Worm (Caenorhabditis elegans) whole organism, L4 larva: ENCODE results near the gene B0304.2.

Experiments
- D1046.2 ChIP-seq: fragments of 200-800 bp; sonication (Bioruptor generic); IDR thresholded peaks from 2 replicates; pipeline ENCODE4 v1.3.6; 2022; ENCODE audit warnings: missing genetic modification characterization, missing compliant biosample characterization
- F49E8.2 ChIP-seq: sonication (generic microtip); optimal IDR thresholded peaks from 2 replicates; lab custom pipeline; 2016; ENCODE audit warnings: missing compliant biosample characterization, mild to moderate bottlenecking, missing genetic modification characterization, borderline replicate concordance
- R02D3.7 ChIP-seq: fragments of 150-350 bp; sonication (generic microtip); optimal IDR thresholded peaks from 3 replicates; lab custom pipeline; 2014; ENCODE audit warnings: missing biosample characterization, missing genetic modification characterization
- Y75B8A.6 ChIP-seq: fragments of 200-800 bp; sonication (Bioruptor generic); IDR thresholded peaks from 2 replicates; pipeline ENCODE4 v1.3.6; 2022; ENCODE audit warnings: missing genetic modification reagents, missing genetic modification characterization, missing compliant biosample characterization
- ZK337.2 ChIP-seq: fragments of 200-800 bp; sonication (Bioruptor generic); IDR thresholded peaks from 2 replicates; pipeline ENCODE4 v1.3.6; 2022; ENCODE audit warnings: missing genetic modification reagents, missing genetic modification characterization, missing compliant biosample characterization
- ZK546.5 ChIP-seq, 2 experiments: sonication (generic microtip); optimal IDR thresholded peaks; 2 replicates each; lab custom pipeline; 2017; ENCODE audit warnings: missing biosample characterization in 2 of 2, missing genetic modification characterization in 2 of 2
- aly-2 ChIP-seq: sonication (generic microtip); optimal IDR thresholded peaks from 2 replicates; lab custom pipeline; 2018; ENCODE audit warnings: missing biosample characterization, missing genetic modification characterization
- ama-1 ChIP-seq: fragments of 150-350 bp; optimal IDR thresholded peaks from 2 replicates; lab custom pipeline; 2014; ENCODE audit warnings: inconsistent platforms, mixed read lengths
- ceh-28 ChIP-seq: fragments of 150-350 bp; optimal IDR thresholded peaks from 2 replicates; lab custom pipeline; 2014; ENCODE audit warnings: missing biosample characterization, missing genetic modification reagents, missing genetic modification characterization
- ceh-82 ChIP-seq: sonication (generic microtip); optimal IDR thresholded peaks from 2 replicates; lab custom pipeline; 2017; ENCODE audit warnings: missing biosample characterization, missing genetic modification characterization
- cey-2 ChIP-seq: sonication (generic microtip); optimal IDR thresholded peaks from 3 replicates; lab custom pipeline; 2017; ENCODE audit warnings: missing genetic modification characterization, mild to moderate bottlenecking, missing compliant biosample characterization, antibody characterized with exemption, borderline replicate concordance; ENCODE audit not compliant: insufficient read depth
- ctbp-1 ChIP-seq: fragments of 200-800 bp; sonication (Bioruptor generic); IDR thresholded peaks from 2 replicates; pipeline ENCODE4 v1.3.6; 2022; ENCODE audit warnings: missing genetic modification reagents, missing genetic modification characterization, missing compliant biosample characterization
- dve-1 ChIP-seq: sonication (generic microtip); optimal IDR thresholded peaks from 2 replicates; lab custom pipeline; 2017; ENCODE audit warnings: antibody characterized with exemption, mild to moderate bottlenecking, missing genetic modification characterization, missing compliant biosample characterization; ENCODE audit not compliant: insufficient read depth
- fos-1 ChIP-seq: fragments of 150-350 bp; optimal IDR thresholded peaks from 2 replicates; lab custom pipeline; 2014; ENCODE audit warnings: missing biosample characterization, missing genetic modification characterization
- gei-8 ChIP-seq: fragments of 200-800 bp; sonication (Bioruptor generic); optimal IDR thresholded peaks from 2 replicates; lab custom pipeline; 2018; ENCODE audit warnings: mild to moderate bottlenecking, missing genetic modification characterization, missing compliant biosample characterization
- hif-1 ChIP-seq, 2 experiments: sonication (generic microtip); optimal IDR thresholded peaks; 2 replicates each; lab custom pipeline; 2016 to 2017; ENCODE audit warnings: missing compliant biosample characterization in 2 of 2, missing genetic modification characterization in 2 of 2, missing genetic modification reagents in 2 of 2, missing genotype in 2 of 2, mild to moderate bottlenecking in 1 of 2
- jun-1 ChIP-seq: fragments of 150-350 bp; optimal IDR thresholded peaks from 2 replicates; lab custom pipeline; 2014; ENCODE audit warnings: missing biosample characterization, missing genetic modification reagents, missing genetic modification characterization
- lin-13 ChIP-seq: fragments of 150-350 bp; optimal IDR thresholded peaks from 2 replicates; lab custom pipeline; 2014; ENCODE audit warnings: missing biosample characterization, missing genetic modification reagents, missing genetic modification characterization
- lin-15B ChIP-seq: fragments of 150-350 bp; sonication (generic microtip); optimal IDR thresholded peaks from 3 replicates; lab custom pipeline; 2014; ENCODE audit warnings: missing biosample characterization, missing genetic modification characterization
- lin-39 ChIP-seq: fragments of 150-350 bp; optimal IDR thresholded peaks from 2 replicates; lab custom pipeline; 2014; ENCODE audit warnings: missing biosample characterization, missing genetic modification reagents, missing genetic modification characterization
- mdt-29 ChIP-seq: fragments of 200-800 bp; sonication (Bioruptor generic); IDR thresholded peaks from 2 replicates; pipeline ENCODE4 v1.3.6; 2022; ENCODE audit warnings: missing genetic modification reagents, missing genetic modification characterization, missing compliant biosample characterization
- mep-1 ChIP-seq: fragments of 150-350 bp; sonication (generic microtip); optimal IDR thresholded peaks from 3 replicates; lab custom pipeline; 2014; ENCODE audit warnings: missing biosample characterization, missing genetic modification characterization
- mxl-2 ChIP-seq: fragments of 200-800 bp; sonication (Bioruptor generic); conservative IDR thresholded peaks from 2 replicates; pipeline ENCODE4 v1.3.6; 2022; ENCODE audit warnings: missing genetic modification reagents, missing genetic modification characterization, missing compliant biosample characterization
- mxl-3 ChIP-seq: fragments of 200-800 bp; sonication (Bioruptor generic); optimal IDR thresholded peaks from 2 replicates; lab custom pipeline; 2018; ENCODE audit warnings: mild to moderate bottlenecking, missing genetic modification characterization, missing compliant biosample characterization
- nhr-10 ChIP-seq: fragments of 150-350 bp; optimal IDR thresholded peaks from 2 replicates; lab custom pipeline; 2014; ENCODE audit warnings: missing biosample characterization, missing genetic modification characterization
- nhr-102 ChIP-seq: sonication (generic microtip); optimal IDR thresholded peaks from 2 replicates; lab custom pipeline; 2016; ENCODE audit warnings: mild to moderate bottlenecking, missing genetic modification characterization, moderate library complexity, missing compliant biosample characterization
- nhr-48 ChIP-seq: sonication (generic microtip); optimal IDR thresholded peaks from 2 replicates; lab custom pipeline; 2016; ENCODE audit warnings: mild to moderate bottlenecking, missing genetic modification characterization, missing compliant biosample characterization
- nhr-6 ChIP-seq: fragments of 150-350 bp; optimal IDR thresholded peaks from 2 replicates; lab custom pipeline; 2014; ENCODE audit warnings: missing biosample characterization, missing genetic modification characterization
- nhr-77 ChIP-seq: fragments of 150-350 bp; optimal IDR thresholded peaks from 2 replicates; lab custom pipeline; 2014; ENCODE audit warnings: missing biosample characterization, missing genetic modification characterization
- php-3 ChIP-seq: fragments of 200-800 bp; sonication (Bioruptor generic); IDR thresholded peaks from 2 replicates; pipeline ENCODE4 v1.3.6; 2022; ENCODE audit warnings: missing genetic modification reagents, missing genetic modification characterization, missing compliant biosample characterization
- pqm-1 ChIP-seq: sonication (generic microtip); optimal IDR thresholded peaks from 2 replicates; lab custom pipeline; 2017; ENCODE audit warnings: missing biosample characterization, missing genetic modification characterization
- skn-1 ChIP-seq: fragments of 150-350 bp; optimal IDR thresholded peaks from 2 replicates; lab custom pipeline; 2014; ENCODE audit warnings: missing biosample characterization, missing genetic modification characterization
- snpc-1.2 ChIP-seq: fragments of 200-800 bp; sonication (Bioruptor generic); IDR thresholded peaks from 2 replicates; pipeline ENCODE4 v1.3.6; 2022; ENCODE audit warnings: missing genetic modification reagents, missing genetic modification characterization, missing compliant biosample characterization
- snpc-4 ChIP-seq: fragments of 150-350 bp; optimal IDR thresholded peaks from 2 replicates; lab custom pipeline; 2014; ENCODE audit warnings: missing biosample characterization, missing genetic modification characterization
- spr-3 ChIP-seq: fragments of 200-800 bp; sonication (Bioruptor generic); optimal IDR thresholded peaks from 2 replicates; lab custom pipeline; 2018; ENCODE audit warnings: mild to moderate bottlenecking, missing genetic modification characterization, missing compliant biosample characterization
- tra-1 ChIP-seq: fragments of 200-800 bp; sonication (Bioruptor generic); IDR thresholded peaks from 2 replicates; pipeline ENCODE4 v1.3.6; 2022; ENCODE audit warnings: missing genetic modification reagents, missing genetic modification characterization, missing compliant biosample characterization
- unc-39 ChIP-seq: sonication (generic microtip); optimal IDR thresholded peaks from 2 replicates; lab custom pipeline; 2017; ENCODE audit warnings: missing biosample characterization, missing genetic modification characterization
- unc-62 ChIP-seq, 3 experiments: fragments of 150-350 bp in 1 of 3; sonication (generic microtip); optimal IDR thresholded peaks in 2 of 3; peaks in 1 of 3; 1 replicate in 1 of 3; 2 replicates in 2 of 3; lab custom pipeline; 2014 to 2017; ENCODE audit warnings: missing biosample characterization in 3 of 3, missing genetic modification characterization in 3 of 3, missing genetic modification reagents in 3 of 3, missing genotype in 1 of 3
- vab-7 ChIP-seq: fragments of 200-800 bp; sonication (Bioruptor generic); IDR thresholded peaks from 2 replicates; pipeline ENCODE4 v1.3.6; 2022; ENCODE audit warnings: missing genetic modification reagents, missing genetic modification characterization, missing compliant biosample characterization
- zfp-2 ChIP-seq: sonication (generic microtip); optimal IDR thresholded peaks from 2 replicates; lab custom pipeline; 2016; ENCODE audit warnings: mild to moderate bottlenecking, missing genetic modification characterization, missing compliant biosample characterization
- zfp-3 ChIP-seq: fragments of 200-800 bp; sonication (Bioruptor generic); conservative IDR thresholded peaks from 2 replicates; pipeline ENCODE4 v1.3.6; 2022; ENCODE audit warnings: missing genetic modification reagents, missing genetic modification characterization, missing compliant biosample characterization
- ztf-11 ChIP-seq: fragments of 150-350 bp; optimal IDR thresholded peaks from 2 replicates; lab custom pipeline; 2014; ENCODE audit warnings: missing biosample characterization, missing genetic modification characterization

B0304.2 gene

ce11 chrII:4523122-4523672, at the start of gene B0304.2, which contains the start of gene B0304.4:
Gene B0304.2, plus strand, starts transcription at chrII:4523622.
Gene B0304.4, minus strand, starts transcription at chrII:4523222.
- no peak for TF ChIP-seq nhr-77 (tag; lab: Kevin White, UChicago)
- no peak for TF ChIP-seq R02D3.7
- TF ChIP-seq cey-2, result no peak
- no peak for TF ChIP-seq ZK546.5 (tag; optimal IDR thresholded peaks at IDR 0.05; lab: Kevin White, UChicago)
- TF ChIP-seq mxl-3 (GFP tag; lab: Kevin White, UChicago), result no peak
- no peak for TF ChIP-seq ama-1 (lab: Kevin White, UChicago)
- TF ChIP-seq lin-13 (GFP tag; lab: Kevin White, UChicago), result no peak
- no peak for TF ChIP-seq D1046.2 (GFP tag; lab: Robert Waterston, UW)
- no peak for TF ChIP-seq lin-15B (tag; lab: Kevin White, UChicago)
- TF ChIP-seq ztf-11 (tag; lab: Kevin White, UChicago), result no peak
- TF ChIP-seq dve-1 (tag; lab: Kevin White, UChicago), result no peak
- TF ChIP-seq vab-7, result no peak
- no peak for TF ChIP-seq fos-1 (tag; lab: Kevin White, UChicago)
- TF ChIP-seq nhr-6 (tag; lab: Kevin White, UChicago), result no peak
- TF ChIP-seq php-3, result no peak
- TF ChIP-seq nhr-48, result no peak

- no peak for TF ChIP-seq hif-1 (tag; optimal IDR thresholded peaks at IDR 0.05; lab: Kevin White, UChicago)
- TF ChIP-seq ceh-82 (tag; lab: Kevin White, UChicago), result no peak
- TF ChIP-seq mxl-2 (GFP tag; lab: Robert Waterston, UW), result no peak
- no peak for TF ChIP-seq spr-3 (GFP tag; lab: Kevin White, UChicago)
- TF ChIP-seq, all 104 proteins: peak for 0
Measured at ce11 chrII:4474005-4474655, 49.3 kb upstream of the B0304.2 start.

- TF ChIP-seq snpc-4 (tag; lab: Kevin White, UChicago), result no peak
- TF ChIP-seq mdt-29 (GFP tag; lab: Robert Waterston, UW), result no peak
- TF ChIP-seq skn-1, result no peak
- TF ChIP-seq ZK337.2, result no peak
- TF ChIP-seq, all 104 proteins: peak for 0
Measured at ce11 chrII:4478303-4478702, 45.1 kb upstream of the B0304.2 start, which contains the start of gene T05C1.1. Gene T05C1.1, plus strand, starts transcription at chrII:4478603.

ce11 chrII:4482021-4482420, 41.4 kb upstream of the B0304.2 start, which contains the start of gene T05C1.2:
Gene T05C1.2, minus strand, starts transcription at chrII:4482121.
- peak in 1 of 2 experiments; percentile 37 for TF ChIP-seq unc-62 (GFP tag; optimal IDR thresholded peaks at IDR 0.05 in 1 of 2; lab: Kevin White, UChicago)
- TF ChIP-seq unc-62 (tag; optimal IDR thresholded peaks at IDR 0.05; lab: Kevin White, UChicago), result no peak
- TF ChIP-seq pqm-1, result no peak
- TF ChIP-seq gei-8 (GFP tag; lab: Kevin White, UChicago), result no peak
- TF ChIP-seq mep-1, result no peak
- no peak for TF ChIP-seq zfp-3 (GFP tag; lab: Robert Waterston, UW)
- TF ChIP-seq, all 104 proteins: peak for 1

ce11 chrII:4489288-4489687, 34.1 kb upstream of the B0304.2 start, which contains the start of gene T05C1.3:
Gene T05C1.3, minus strand, starts transcription at chrII:4489388.
- TF ChIP-seq nhr-48 (no peak), nhr-10 (tag; lab: Kevin White, UChicago) (no peak), unc-39 (tag; lab: Kevin White, UChicago) (no peak), jun-1 (tag; lab: Kevin White, UChicago) (no peak), snpc-1.2 (GFP tag; lab: Robert Waterston, UW) (no peak), nhr-6 (tag; lab: Kevin White, UChicago) (no peak), ceh-28 (tag; lab: Kevin White, UChicago) (no peak), F49E8.2 (tag; lab: Kevin White, UChicago) (no peak), tra-1 (GFP tag; lab: Robert Waterston, UW) (no peak), ceh-82 (tag; lab: Kevin White, UChicago) (no peak), vab-7 (no peak), ctbp-1 (GFP tag; lab: Robert Waterston, UW) (no peak), nhr-102 (no peak), aly-2 (tag; lab: Kevin White, UChicago) (no peak), zfp-2 (no peak), gei-8 (GFP tag; lab: Kevin White, UChicago) (no peak), lin-39 (tag; lab: Kevin White, UChicago) (no peak), Y75B8A.6 (no peak)
